Worm (Caenorhabditis elegans): ENCODE data around the gene ulp-4.

ulp-4 gene

ce11 chrII:8131413-8131966 is 1.7 kb downstream of the ulp-4 start (continued):
- TF ChIP-seq R02D3.7 (tag; optimal IDR thresholded peaks at IDR 0.05), result peak; percentile 31

- TF ChIP-seq nhr-23 (tag; optimal IDR thresholded peaks at IDR 0.05) (no peak), fkh-10 (GFP tag; optimal IDR thresholded peaks at IDR 0.05) (no peak), eor-1 (tag; optimal IDR thresholded peaks at IDR 0.05) (no peak), nfya-1 (tag; optimal IDR thresholded peaks at IDR 0.05; ENCODE audit: insufficient read depth) (no peak), egl-5 (tag; optimal IDR thresholded peaks at IDR 0.05) (no peak), pqm-1 (tag; optimal IDR thresholded peaks at IDR 0.05) (no peak), elt-1 (tag; optimal IDR thresholded peaks at IDR 0.05) (no peak), unc-62 (GFP tag; optimal IDR thresholded peaks at IDR 0.05) (no peak), fos-1 (tag; optimal IDR thresholded peaks at IDR 0.05) (no peak), tbx-2 (tag; optimal IDR thresholded peaks at IDR 0.05) (no peak), R02D3.7 (tag; optimal IDR thresholded peaks at IDR 0.05) (no peak), lsy-12 (tag; optimal IDR thresholded peaks at IDR 0.05) (no peak)
Measured at ce11 chrII:8135953-8136352, 6.2 kb downstream of the ulp-4 start.

- TF ChIP-seq pha-4 (tag; optimal IDR thresholded peaks at IDR 0.05) (peak; percentile 30), ztf-4 (tag; optimal IDR thresholded peaks at IDR 0.05) (no peak), nhr-12 (tag; optimal IDR thresholded peaks at IDR 0.05) (no peak)
Measured at ce11 chrII:8136818-8137217, 7.1 kb downstream of the ulp-4 start, which contains the start of gene ctns-1. Gene ctns-1 (minus strand): TSS chrII:8136918.

- no peak for TF ChIP-seq zag-1 (tag; optimal IDR thresholded peaks at IDR 0.05)
- TF ChIP-seq nhr-28 (tag; optimal IDR thresholded peaks at IDR 0.05), result no peak
- TF ChIP-seq pha-4 (tag; optimal IDR thresholded peaks at IDR 0.05), result peak; percentile 53
- TF ChIP-seq unc-62 (GFP tag; optimal IDR thresholded peaks at IDR 0.05), result no peak
- no peak for TF ChIP-seq mml-1 (tag; optimal IDR thresholded peaks at IDR 0.05)
- no peak for TF ChIP-seq nhr-43 (tag; optimal IDR thresholded peaks at IDR 0.05; ENCODE audit: poor library complexity, severe bottlenecking)
- TF ChIP-seq ceh-82 (tag; optimal IDR thresholded peaks at IDR 0.05), result no peak
- no peak for TF ChIP-seq elt-1 (tag; optimal IDR thresholded peaks at IDR 0.05)
- TF ChIP-seq nhr-25 (tag; optimal IDR thresholded peaks at IDR 0.05), result peak; percentile 16
- TF ChIP-seq egl-27 (tag; optimal IDR thresholded peaks at IDR 0.05), result no peak
- no peak for TF ChIP-seq elt-2 (tag; optimal IDR thresholded peaks at IDR 0.05)
- TF ChIP-seq daf-12 (tag; optimal IDR thresholded peaks at IDR 0.05), result no peak
- TF ChIP-seq nhr-11 (tag; optimal IDR thresholded peaks at IDR 0.05), result no peak
- no peak for TF ChIP-seq jun-1 (tag; optimal IDR thresholded peaks at IDR 0.05)
- TF ChIP-seq fos-1 (tag; optimal IDR thresholded peaks at IDR 0.05), result no peak
- TF ChIP-seq ztf-11 (tag; optimal IDR thresholded peaks at IDR 0.05), result no peak
- TF ChIP-seq aly-2 (tag; optimal IDR thresholded peaks at IDR 0.05), result no peak
- no peak for TF ChIP-seq unc-39 (tag; optimal IDR thresholded peaks at IDR 0.05)
- no peak for TF ChIP-seq ZK546.5 (tag; optimal IDR thresholded peaks at IDR 0.05)
- no peak for TF ChIP-seq R02D3.7 (tag; optimal IDR thresholded peaks at IDR 0.05)
- peak; percentile 26 for TF ChIP-seq nfya-1 (tag; optimal IDR thresholded peaks at IDR 0.05; ENCODE audit: insufficient read depth)
- TF ChIP-seq lin-15B (tag; optimal IDR thresholded peaks at IDR 0.05), result peak; percentile 31
- no peak for TF ChIP-seq ama-1 (optimal IDR thresholded peaks at IDR 0.05)
- TF ChIP-seq snpc-4 (tag; optimal IDR thresholded peaks at IDR 0.05), result peak; percentile 14
- TF ChIP-seq ceh-9 (tag; optimal IDR thresholded peaks at IDR 0.05), result no peak
Measured at ce11 chrII:8137379-8137778, 7.6 kb downstream of the ulp-4 start.

- TF ChIP-seq lin-15B (tag; optimal IDR thresholded peaks at IDR 0.05) (peak; percentile 34), nhr-23 (tag; optimal IDR thresholded peaks at IDR 0.05) (no peak), jun-1 (tag; optimal IDR thresholded peaks at IDR 0.05) (no peak), nhr-12 (tag; optimal IDR thresholded peaks at IDR 0.05) (no peak), pha-4 (tag; optimal IDR thresholded peaks at IDR 0.05) (peak; percentile 2), unc-62 (GFP tag; optimal IDR thresholded peaks at IDR 0.05) (no peak), daf-12 (tag; optimal IDR thresholded peaks at IDR 0.05) (no peak), nhr-237 (tag; optimal IDR thresholded peaks at IDR 0.05) (no peak), elt-1 (tag; optimal IDR thresholded peaks at IDR 0.05) (no peak), elt-3 (tag; optimal IDR thresholded peaks at IDR 0.05) (no peak), nhr-28 (tag; optimal IDR thresholded peaks at IDR 0.05) (no peak), skn-1 (tag; optimal IDR thresholded peaks at IDR 0.05) (peak; percentile 90), sea-2 (GFP tag; optimal IDR thresholded peaks at IDR 0.05) (no peak), egl-27 (tag; optimal IDR thresholded peaks at IDR 0.05) (no peak), ceh-9 (tag; optimal IDR thresholded peaks at IDR 0.05) (no peak), snpc-4 (tag; optimal IDR thresholded peaks at IDR 0.05) (no peak), nfya-1 (tag; optimal IDR thresholded peaks at IDR 0.05; ENCODE audit: insufficient read depth) (peak; percentile 27), eor-1 (tag; optimal IDR thresholded peaks at IDR 0.05) (no peak), nhr-77 (tag; optimal IDR thresholded peaks at IDR 0.05) (no peak), zag-1 (tag; optimal IDR thresholded peaks at IDR 0.05) (no peak), fkh-2 (tag; optimal IDR thresholded peaks at IDR 0.05) (no peak), lsy-12 (tag; optimal IDR thresholded peaks at IDR 0.05) (no peak), fos-1 (tag; optimal IDR thresholded peaks at IDR 0.05) (no peak), ztf-11 (tag; optimal IDR thresholded peaks at IDR 0.05) (no peak), pqm-1 (tag; optimal IDR thresholded peaks at IDR 0.05) (no peak), unc-39 (tag; optimal IDR thresholded peaks at IDR 0.05) (no peak), tbx-2 (tag; optimal IDR thresholded peaks at IDR 0.05) (no peak), aly-2 (tag; optimal IDR thresholded peaks at IDR 0.05) (no peak), egl-5 (tag; optimal IDR thresholded peaks at IDR 0.05) (no peak), nhr-76 (tag; optimal IDR thresholded peaks at IDR 0.05) (no peak)
Measured at ce11 chrII:8138015-8138546, 8.3 kb downstream of the ulp-4 start, which contains the start of gene cdc-48.2. Gene cdc-48.2 (plus strand): TSS chrII:8138496.
